Worm (Caenorhabditis elegans) whole organism, L2 larva: ENCODE results near the gene T08A11.1.
A peak's percentile ranks its signal among the peaks of the same experiment; 100 is the strongest.

Experiments used
- C34F6.9 ChIP-seq: fragments of 150-350 bp; optimal IDR thresholded peaks from 2 replicates; lab custom pipeline; 2014; ENCODE audit warnings: missing biosample characterization, missing genetic modification characterization
- R02D3.7 ChIP-seq: fragments of 150-350 bp; optimal IDR thresholded peaks from 2 replicates; lab custom pipeline; 2014; ENCODE audit warnings: missing biosample characterization, missing genetic modification characterization
- Y55F3AM.14 ChIP-seq: fragments of 200-800 bp; sonication (Bioruptor generic); optimal IDR thresholded peaks from 2 replicates; lab custom pipeline; 2018; ENCODE audit warnings: mild to moderate bottlenecking, missing genetic modification characterization, missing compliant biosample characterization
- alr-1 ChIP-seq: fragments of 150-350 bp; optimal IDR thresholded peaks from 2 replicates; lab custom pipeline; 2014; ENCODE audit warnings: missing biosample characterization, missing genetic modification characterization
- aly-2 ChIP-seq: fragments of 150-350 bp; optimal IDR thresholded peaks from 2 replicates; lab custom pipeline; 2014; ENCODE audit warnings: missing biosample characterization, missing genetic modification characterization
- ceh-16 ChIP-seq: fragments of 150-350 bp; optimal IDR thresholded peaks from 2 replicates; lab custom pipeline; 2014; ENCODE audit warnings: missing biosample characterization, missing genetic modification characterization
- ceh-82 ChIP-seq: fragments of 150-350 bp; optimal IDR thresholded peaks from 2 replicates; lab custom pipeline; 2014; ENCODE audit warnings: missing biosample characterization, missing genetic modification characterization
- crh-2 ChIP-seq: sonication (generic microtip); optimal IDR thresholded peaks from 2 replicates; lab custom pipeline; 2017; ENCODE audit warnings: missing biosample characterization, missing genetic modification characterization
- egl-27 ChIP-seq: sonication (generic microtip); optimal IDR thresholded peaks from 3 replicates; lab custom pipeline; 2017; ENCODE audit warnings: missing biosample characterization, missing genetic modification reagents, missing genetic modification characterization
- elt-1 ChIP-seq: fragments of 150-350 bp; optimal IDR thresholded peaks from 2 replicates; lab custom pipeline; 2014; ENCODE audit warnings: missing biosample characterization, missing genetic modification characterization
- elt-3 ChIP-seq: sonication (generic microtip); optimal IDR thresholded peaks from 2 replicates; lab custom pipeline; 2017; ENCODE audit warnings: missing biosample characterization, missing genetic modification characterization
- fos-1 ChIP-seq: fragments of 150-350 bp; optimal IDR thresholded peaks from 2 replicates; lab custom pipeline; 2014; ENCODE audit warnings: missing biosample characterization, missing genetic modification characterization
- gmeb-1 ChIP-seq: fragments of 150-350 bp; optimal IDR thresholded peaks from 2 replicates; lab custom pipeline; 2014; ENCODE audit warnings: missing biosample characterization, missing genetic modification characterization
- lin-11 ChIP-seq: fragments of 150-350 bp; sonication (generic microtip); optimal IDR thresholded peaks from 2 replicates; lab custom pipeline; 2014; ENCODE audit warnings: missing biosample characterization, missing genetic modification characterization, inconsistent platforms, mixed read lengths
- lin-39 ChIP-seq: fragments of 150-350 bp; optimal IDR thresholded peaks from 2 replicates; lab custom pipeline; 2014; ENCODE audit warnings: missing biosample characterization, missing genetic modification reagents, missing genetic modification characterization
- lsy-2 ChIP-seq, 2 experiments: fragments of 150-350 bp in 1 of 2; sonication (generic microtip) in 1 of 2; optimal IDR thresholded peaks; 2 replicates each; lab custom pipeline; 2014 to 2017; ENCODE audit warnings: missing biosample characterization in 2 of 2, missing genetic modification characterization in 2 of 2
- mab-5 ChIP-seq: fragments of 150-350 bp; optimal IDR thresholded peaks from 2 replicates; lab custom pipeline; 2014; ENCODE audit warnings: missing biosample characterization, missing genetic modification characterization
- mbf-1 ChIP-seq: sonication (generic microtip); optimal IDR thresholded peaks from 2 replicates; lab custom pipeline; 2017; ENCODE audit warnings: missing biosample characterization, missing genetic modification characterization
- mdl-1 ChIP-seq, 2 experiments: fragments of 150-350 bp in 1 of 2; sonication (generic microtip) in 1 of 2; optimal IDR thresholded peaks; 2 replicates each; lab custom pipeline; 2017; ENCODE audit warnings: missing biosample characterization in 2 of 2, missing genetic modification characterization in 2 of 2
- nhr-10 ChIP-seq: sonication (generic microtip); optimal IDR thresholded peaks from 2 replicates; lab custom pipeline; 2017; ENCODE audit warnings: missing biosample characterization, missing genetic modification characterization
- nhr-11 ChIP-seq: fragments of 150-350 bp; optimal IDR thresholded peaks from 2 replicates; lab custom pipeline; 2014; ENCODE audit warnings: missing biosample characterization, missing genetic modification characterization
- nhr-12 ChIP-seq: fragments of 150-350 bp; optimal IDR thresholded peaks from 2 replicates; lab custom pipeline; 2014; ENCODE audit warnings: missing biosample characterization, missing genetic modification characterization
- nhr-21 ChIP-seq: fragments of 150-350 bp; optimal IDR thresholded peaks from 2 replicates; lab custom pipeline; 2014; ENCODE audit warnings: missing biosample characterization, missing genetic modification characterization
- nhr-23 ChIP-seq: fragments of 150-350 bp; optimal IDR thresholded peaks from 2 replicates; lab custom pipeline; 2014; ENCODE audit warnings: missing biosample characterization, missing genetic modification reagents, missing genetic modification characterization
- nhr-237 ChIP-seq: fragments of 150-350 bp; optimal IDR thresholded peaks from 2 replicates; lab custom pipeline; 2014; ENCODE audit warnings: missing biosample characterization, missing genetic modification characterization
- nhr-25 ChIP-seq: fragments of 150-350 bp; sonication (generic microtip); optimal IDR thresholded peaks from 3 replicates; lab custom pipeline; 2014; ENCODE audit warnings: missing biosample characterization, missing genetic modification characterization
- nhr-6 ChIP-seq: fragments of 150-350 bp; optimal IDR thresholded peaks from 2 replicates; lab custom pipeline; 2014; ENCODE audit warnings: missing biosample characterization, missing genetic modification characterization
- nhr-77 ChIP-seq: fragments of 150-350 bp; optimal IDR thresholded peaks from 2 replicates; lab custom pipeline; 2014; ENCODE audit warnings: missing biosample characterization, missing genetic modification characterization
- peb-1 ChIP-seq: fragments of 150-350 bp; optimal IDR thresholded peaks from 2 replicates; lab custom pipeline; 2014; ENCODE audit warnings: missing biosample characterization, missing genetic modification characterization
- sem-4 ChIP-seq: fragments of 150-350 bp; optimal IDR thresholded peaks from 2 replicates; lab custom pipeline; 2014; ENCODE audit warnings: missing biosample characterization, missing genetic modification reagents, missing genetic modification characterization
- skn-1 ChIP-seq: sonication (generic microtip); optimal IDR thresholded peaks from 2 replicates; lab custom pipeline; 2017; ENCODE audit warnings: missing biosample characterization, missing genetic modification characterization
- sma-9 ChIP-seq, 2 experiments: fragments of 150-350 bp in 1 of 2; sonication (generic microtip) in 1 of 2; optimal IDR thresholded peaks; 2 replicates each; lab custom pipeline; 2014 to 2016; ENCODE audit warnings: missing genetic modification characterization in 2 of 2, mild to moderate bottlenecking in 1 of 2, missing biosample characterization in 1 of 2, missing compliant biosample characterization in 1 of 2, missing genetic modification reagents in 1 of 2, moderate library complexity in 1 of 2
- snpc-4 ChIP-seq: fragments of 150-350 bp; optimal IDR thresholded peaks from 2 replicates; lab custom pipeline; 2014; ENCODE audit warnings: missing biosample characterization, missing genetic modification characterization
- unc-39 ChIP-seq: fragments of 150-350 bp; optimal IDR thresholded peaks from 2 replicates; lab custom pipeline; 2014; ENCODE audit warnings: missing biosample characterization, missing genetic modification characterization
- unc-62 ChIP-seq: fragments of 150-350 bp; optimal IDR thresholded peaks from 2 replicates; lab custom pipeline; 2014; ENCODE audit warnings: missing biosample characterization, missing genetic modification reagents, missing genetic modification characterization
- ztf-1 ChIP-seq: fragments of 200-800 bp; sonication (Bioruptor generic); conservative IDR thresholded peaks from 2 replicates; pipeline ENCODE4 v1.3.6; 2022; ENCODE audit warnings: missing genetic modification characterization, missing compliant biosample characterization
- ztf-11 ChIP-seq: sonication (generic microtip); optimal IDR thresholded peaks from 2 replicates; lab custom pipeline; 2017; ENCODE audit warnings: missing biosample characterization, missing genetic modification characterization

T08A11.1 gene

DNA sequence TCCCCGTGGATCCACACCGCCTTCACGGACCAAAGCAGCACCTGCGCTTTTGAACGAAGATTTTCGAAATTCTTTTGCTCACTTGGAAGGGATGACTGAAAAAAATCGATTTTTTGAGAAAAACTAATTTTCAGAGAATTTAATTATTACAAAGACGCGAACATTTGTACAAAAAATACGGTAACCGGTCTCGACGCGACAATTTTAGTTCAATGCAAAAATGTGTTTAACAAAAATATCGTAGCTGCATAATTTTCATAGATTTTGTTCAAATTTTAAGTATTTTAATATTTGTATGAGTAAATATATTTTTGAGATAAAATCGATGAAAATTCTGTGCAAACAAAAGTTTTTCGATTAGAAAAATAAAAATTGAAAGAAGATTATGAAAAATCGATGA lies at the start of gene T08A11.1:
TSS of gene T08A11.1 (minus strand) at position 101 of the 400 bp plus-strand sequence.
- TF ChIP-seq nhr-21 (tag; lab: Kevin White, UChicago), result no peak
- TF ChIP-seq egl-27 (tag; lab: Kevin White, UChicago), result no peak
- TF ChIP-seq fos-1 (tag; lab: Kevin White, UChicago), result no peak
- TF ChIP-seq lin-11, result no peak
- no peak for TF ChIP-seq unc-62 (GFP tag; lab: Kevin White, UChicago)
- no peak for TF ChIP-seq lsy-2 (tag; optimal IDR thresholded peaks at IDR 0.05; lab: Kevin White, UChicago)
- no peak for TF ChIP-seq mab-5 (tag; lab: Kevin White, UChicago)
- TF ChIP-seq nhr-6, result no peak
- TF ChIP-seq unc-39 (tag; lab: Kevin White, UChicago), result no peak
- no peak for TF ChIP-seq lin-39
- TF ChIP-seq ztf-11 (tag; lab: Kevin White, UChicago), result no peak
- no peak for TF ChIP-seq nhr-11 (tag; lab: Kevin White, UChicago)
- TF ChIP-seq sem-4 (tag; lab: Kevin White, UChicago), result no peak
- no peak for TF ChIP-seq sma-9 (GFP tag; optimal IDR thresholded peaks at IDR 0.05; lab: Kevin White, UChicago)
- no peak for TF ChIP-seq sma-9 (tag; optimal IDR thresholded peaks at IDR 0.05; lab: Kevin White, UChicago)
- no peak for TF ChIP-seq ztf-1
- TF ChIP-seq aly-2 (tag; lab: Kevin White, UChicago), result no peak
- no peak for TF ChIP-seq nhr-77
- TF ChIP-seq nhr-10 (tag; lab: Kevin White, UChicago), result no peak
- no peak for TF ChIP-seq alr-1 (tag; lab: Kevin White, UChicago)
- no peak for TF ChIP-seq nhr-237

DNA sequence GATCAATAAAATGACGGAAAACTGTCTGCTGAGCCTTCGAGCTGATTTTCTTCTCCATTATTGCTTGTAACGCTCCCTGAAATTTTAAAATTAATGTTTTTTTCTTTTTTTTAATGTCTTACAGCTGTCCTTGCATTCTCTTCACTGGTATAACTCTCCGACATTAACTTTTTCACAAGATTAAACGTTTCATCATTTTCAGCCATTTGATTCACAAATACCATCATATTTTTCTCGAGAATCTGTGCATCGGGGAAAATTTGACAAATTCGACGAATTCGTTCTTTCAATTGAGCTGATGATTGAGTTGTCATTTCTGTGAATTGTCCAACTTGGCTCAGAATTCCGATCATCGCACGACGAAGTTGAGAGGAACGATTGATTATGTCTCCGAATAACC lies 46.4 kb upstream of the T08A11.1 start:
- TF ChIP-seq snpc-4 (tag; lab: Kevin White, UChicago) (no peak), nhr-23 (tag; lab: Kevin White, UChicago) (no peak), egl-27 (tag; lab: Kevin White, UChicago) (no peak), aly-2 (tag; lab: Kevin White, UChicago) (no peak), nhr-25 (tag; lab: Kevin White, UChicago) (no peak), lin-39 (no peak), C34F6.9 (tag; lab: Kevin White, UChicago) (no peak), mbf-1 (tag; lab: Kevin White, UChicago) (no peak), mdl-1 (tag; optimal IDR thresholded peaks at IDR 0.05; lab: Kevin White, UChicago) (no peak), Y55F3AM.14 (GFP tag; lab: Kevin White, UChicago) (no peak), alr-1 (tag; lab: Kevin White, UChicago) (no peak), crh-2 (tag; lab: Kevin White, UChicago) (no peak)
- TF ChIP-seq, all 48 proteins: peak for 0

DNA sequence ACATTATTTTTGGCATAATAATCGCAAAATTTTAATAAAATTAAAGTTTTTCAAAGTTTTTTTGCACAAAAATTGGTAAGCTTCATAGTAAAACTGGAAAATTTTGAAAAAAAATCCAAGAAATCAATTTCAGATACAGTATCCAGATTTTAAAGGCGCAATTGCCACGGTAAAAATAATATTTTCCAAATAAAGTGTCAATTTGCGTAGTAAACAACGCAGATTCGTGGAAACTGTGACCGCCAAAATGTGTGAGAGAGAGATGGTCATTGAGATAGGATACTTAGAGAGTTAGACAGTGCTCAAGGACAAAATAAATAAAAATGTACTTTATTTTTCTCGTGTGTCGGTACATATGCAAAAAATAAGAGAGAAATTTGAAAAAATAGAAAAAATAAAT lies 39.8 kb upstream of the T08A11.1 start:
- peak; percentile 21 for TF ChIP-seq nhr-25 (tag; lab: Kevin White, UChicago)
- no peak for TF ChIP-seq ztf-1

DNA sequence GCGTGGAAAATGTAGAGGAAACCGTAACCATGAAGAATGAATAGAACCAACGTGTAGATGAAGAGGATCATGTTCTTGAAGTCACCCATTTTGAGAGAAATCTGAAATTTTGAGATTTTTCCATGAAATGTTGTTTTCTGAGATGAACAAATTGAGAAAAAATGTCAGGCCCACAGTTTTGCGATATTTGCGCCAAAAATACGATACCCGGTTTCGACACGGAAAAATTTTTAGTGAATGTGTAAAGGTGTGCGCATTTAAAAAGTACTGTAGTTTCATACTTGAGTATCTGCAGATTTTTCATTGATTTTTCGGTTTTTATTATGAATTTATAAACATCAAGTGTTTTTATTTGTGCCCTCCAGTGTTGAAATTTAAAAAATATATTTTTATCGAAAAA lies 39.3 kb upstream of the T08A11.1 start, which contains the start of gene R10E4.9:
TSS of gene R10E4.9 (minus strand) at position 101 of the 400 bp plus-strand sequence.
- TF ChIP-seq sem-4 (tag; lab: Kevin White, UChicago) (no peak), R02D3.7 (no peak), peb-1 (tag; lab: Kevin White, UChicago) (no peak), ceh-82 (tag; lab: Kevin White, UChicago) (no peak), sma-9 (GFP tag; optimal IDR thresholded peaks at IDR 0.05; lab: Kevin White, UChicago) (no peak), sma-9 (tag; optimal IDR thresholded peaks at IDR 0.05; lab: Kevin White, UChicago) (no peak), ztf-1 (no peak), lin-11 (no peak)

DNA sequence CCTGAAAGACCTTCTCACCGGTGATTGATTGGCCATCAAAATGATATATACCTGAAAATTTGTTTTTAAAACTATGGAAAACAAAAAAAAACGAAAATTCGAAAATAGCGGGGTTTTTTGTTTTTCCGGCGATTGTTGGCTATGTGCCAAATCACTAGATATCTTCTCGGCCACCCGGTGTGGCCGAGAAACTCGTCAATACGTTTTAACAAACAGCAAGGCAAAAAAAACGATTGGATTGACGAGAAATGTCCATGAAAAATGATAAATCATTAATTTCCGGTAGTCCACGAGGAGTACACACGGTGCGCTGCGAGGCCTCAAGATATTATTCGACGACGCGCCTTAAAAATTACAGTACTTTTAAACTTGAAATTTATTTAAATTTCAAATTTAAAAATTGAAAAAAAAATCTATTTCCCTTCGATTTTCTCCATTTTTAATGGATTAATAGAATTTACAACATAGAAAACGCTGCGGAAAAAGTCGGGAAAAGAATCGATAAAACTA lies 38.1 kb upstream of the T08A11.1 start, which contains the start of gene R10E4.11:
TSS of gene R10E4.11 (minus strand) at position 51 of the 510 bp plus-strand sequence.
- TF ChIP-seq mdl-1 (tag; optimal IDR thresholded peaks at IDR 0.05; lab: Kevin White, UChicago) (no peak), elt-1 (tag; lab: Kevin White, UChicago) (no peak), gmeb-1 (no peak), elt-3 (tag; lab: Kevin White, UChicago) (no peak), C34F6.9 (tag; lab: Kevin White, UChicago) (no peak), ceh-16 (tag; lab: Kevin White, UChicago) (no peak), sma-9 (GFP tag; optimal IDR thresholded peaks at IDR 0.05; lab: Kevin White, UChicago) (no peak), sma-9 (tag; optimal IDR thresholded peaks at IDR 0.05; lab: Kevin White, UChicago) (no peak), nhr-21 (tag; lab: Kevin White, UChicago) (no peak), skn-1 (tag; lab: Kevin White, UChicago) (no peak), nhr-12 (no peak), mbf-1 (tag; lab: Kevin White, UChicago) (no peak), R02D3.7 (no peak), crh-2 (tag; lab: Kevin White, UChicago) (no peak), ceh-82 (tag; lab: Kevin White, UChicago) (no peak), alr-1 (tag; lab: Kevin White, UChicago) (no peak)
